Fruit fly (Drosophila melanogaster): Measurements from ENCODE around the gene htl.

htl gene

DNA sequence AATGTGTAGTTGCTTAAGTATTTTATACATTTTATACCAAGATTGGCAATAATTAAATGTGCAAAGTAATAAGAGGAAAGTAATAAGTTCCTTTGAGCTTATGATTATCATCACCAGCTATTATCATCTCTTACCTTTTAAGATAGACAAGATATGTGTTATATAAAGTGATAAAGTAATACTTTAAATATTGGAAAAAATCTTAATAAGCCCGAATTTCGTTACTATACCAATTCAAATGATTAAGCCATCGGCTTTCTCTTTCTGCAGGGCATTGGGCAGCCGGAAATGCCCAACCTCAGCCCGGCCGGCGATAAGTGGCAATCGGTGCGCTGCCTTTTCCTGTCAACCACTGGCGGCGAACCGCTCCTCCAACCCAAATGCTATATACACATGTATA lies 15.1 kb upstream of the htl start (continued):
- no peak for TF ChIP-seq CG6854 (GFP tag; optimal IDR thresholded peaks at IDR 0.05)
- TF ChIP-seq Ets96B (tag; optimal IDR thresholded peaks at IDR 0.05): no peak
- TF ChIP-seq Eip93F (GFP tag; optimal IDR thresholded peaks at IDR 0.05): no peak
- TF ChIP-seq Blimp-1 (GFP tag; optimal IDR thresholded peaks at IDR 0.05): no peak
- no peak for TF ChIP-seq Ets21C (GFP tag; optimal IDR thresholded peaks at IDR 0.05)
- TF ChIP-seq vri (GFP tag; optimal IDR thresholded peaks at IDR 0.05): no peak
- TF ChIP-seq Sox15 (GFP tag; optimal IDR thresholded peaks at IDR 0.05): no peak
- peak; percentile 12 for TF ChIP-seq OdsH (GFP tag; optimal IDR thresholded peaks at IDR 0.05)
- no peak for TF ChIP-seq CG6808 (GFP tag; optimal IDR thresholded peaks at IDR 0.05)
- TF ChIP-seq Eip75B (GFP tag; optimal IDR thresholded peaks at IDR 0.05): peak; percentile 26
- peak; percentile 6 for TF ChIP-seq fd59A (GFP tag; optimal IDR thresholded peaks at IDR 0.05)
- no peak for TF ChIP-seq spab (GFP tag; optimal IDR thresholded peaks at IDR 0.05)
- no peak for TF ChIP-seq CG11294 (GFP tag; IDR thresholded peaks at IDR 0.05)

DNA sequence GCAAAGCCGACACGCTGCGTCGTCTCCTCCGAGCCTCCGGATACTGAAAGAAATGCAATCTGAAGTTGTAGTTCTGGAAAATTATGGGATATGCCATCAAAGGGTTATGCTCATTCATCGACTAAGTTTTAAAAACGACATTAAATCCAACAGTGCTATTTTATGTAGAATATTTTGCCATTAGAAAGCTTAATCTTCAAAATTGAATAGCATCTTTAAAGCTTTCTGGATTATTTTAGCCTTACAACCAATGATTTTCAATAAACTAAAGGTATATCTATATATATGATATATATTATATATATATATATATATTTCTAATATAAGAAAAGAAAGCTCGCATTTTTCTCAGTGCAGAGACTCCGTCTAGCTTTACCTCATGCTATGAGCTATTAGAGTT lies 11.6 kb upstream of the htl start:
- TF ChIP-seq spab (GFP tag; optimal IDR thresholded peaks at IDR 0.05): no peak
- TF ChIP-seq CG10631 (GFP tag; optimal IDR thresholded peaks at IDR 0.05): peak; percentile 11
- TF ChIP-seq Gug (GFP tag; IDR thresholded peaks at IDR 0.05): no peak
- peak; percentile 52 for TF ChIP-seq Eip78C (GFP tag)
- peak; percentile 11 for TF ChIP-seq CG32006 (GFP tag; optimal IDR thresholded peaks at IDR 0.05)
- peak; percentile 6 for TF ChIP-seq Ets96B (tag; optimal IDR thresholded peaks at IDR 0.05)
- TF ChIP-seq CG1621 (tag; optimal IDR thresholded peaks at IDR 0.05): no peak

DNA sequence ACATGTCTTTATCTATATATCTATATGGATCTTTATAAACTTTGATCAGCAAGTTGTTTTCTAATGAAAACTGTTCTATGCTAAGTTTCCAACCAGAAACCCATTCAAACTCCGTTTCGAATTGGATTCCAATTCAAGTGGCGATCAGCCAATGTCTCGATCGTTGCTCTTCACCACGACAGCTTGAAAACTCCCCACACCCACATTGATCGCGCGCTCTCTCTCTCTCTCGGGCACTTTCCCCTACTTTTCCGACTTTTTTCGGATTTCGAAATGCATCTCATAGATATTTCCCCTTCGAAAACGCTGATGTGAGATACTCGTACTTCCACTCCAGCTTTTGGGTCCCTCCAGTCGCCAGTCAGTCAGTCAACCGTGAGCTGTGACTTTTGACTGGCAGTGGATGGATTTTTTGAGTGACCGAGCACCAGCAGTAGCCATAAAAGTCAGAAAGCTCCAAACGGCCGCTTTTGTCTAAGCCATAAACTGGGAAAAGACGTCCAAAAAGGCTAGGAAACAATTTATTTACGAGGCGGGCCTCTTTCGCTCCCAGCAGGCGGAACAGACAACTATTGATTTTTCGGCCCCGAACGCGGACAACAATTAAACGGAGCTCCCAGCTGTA lies 10.5 kb upstream of the htl start:
- no peak for TF ChIP-seq topi (GFP tag; optimal IDR thresholded peaks at IDR 0.05)
- TF ChIP-seq CG3032 (tag; optimal IDR thresholded peaks at IDR 0.05): no peak
- TF ChIP-seq eg (GFP tag; IDR thresholded peaks at IDR 0.05): no peak
- TF ChIP-seq OdsH (GFP tag; optimal IDR thresholded peaks at IDR 0.05): no peak

DNA sequence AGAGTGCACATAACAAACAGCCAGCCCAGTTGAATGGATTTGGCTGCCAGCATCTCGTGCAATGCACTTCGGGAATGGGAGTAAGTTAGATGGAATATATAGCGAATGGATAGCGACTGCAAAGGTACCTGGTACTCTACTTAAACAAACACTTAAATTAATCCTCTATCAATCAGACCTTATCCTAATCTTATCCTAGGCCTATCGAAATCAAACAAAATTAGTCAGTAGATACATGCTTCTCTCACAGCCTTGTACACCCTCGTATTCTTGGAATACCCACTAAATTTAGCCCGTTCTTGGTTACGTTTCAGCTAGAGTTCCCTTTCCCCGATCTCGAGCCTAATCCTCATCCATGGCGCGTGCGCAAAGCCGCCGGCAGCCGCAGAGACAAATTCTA lies 7.8 kb upstream of the htl start:
- TF ChIP-seq svp (GFP tag) (no peak), vri (GFP tag; optimal IDR thresholded peaks at IDR 0.05) (no peak), Eip78C (GFP tag) (no peak), CG6276 (GFP tag; optimal IDR thresholded peaks at IDR 0.05) (no peak), Eip93F (GFP tag; optimal IDR thresholded peaks at IDR 0.05) (no peak), Gug (GFP tag; IDR thresholded peaks at IDR 0.05) (no peak), CG8119 (GFP tag; IDR thresholded peaks at IDR 0.05) (peak; percentile 36; the same call in 1 of the 3 replicates), pdm3 (GFP tag; optimal IDR thresholded peaks at IDR 0.05) (no peak), CG15336 (GFP tag; IDR thresholded peaks at IDR 0.05) (0 out of 2 replicates have a peak, but pooled peaks have one; percentile 23), CG6163 (GFP tag; IDR thresholded peaks at IDR 0.05) (no peak), Ets21C (GFP tag; optimal IDR thresholded peaks at IDR 0.05) (no peak), CG11902 (GFP tag; optimal IDR thresholded peaks at IDR 0.05) (no peak), CG31627 (GFP tag; optimal IDR thresholded peaks at IDR 0.05) (no peak), spab (GFP tag; optimal IDR thresholded peaks at IDR 0.05) (no peak), CG32006 (GFP tag; optimal IDR thresholded peaks at IDR 0.05) (no peak), CG6808 (GFP tag; optimal IDR thresholded peaks at IDR 0.05) (no peak), CG4318 (GFP tag; optimal IDR thresholded peaks at IDR 0.05) (no peak), eg (GFP tag; IDR thresholded peaks at IDR 0.05) (0 out of 3 replicates have a peak, but pooled peaks have one; percentile 8), CG3032 (tag; optimal IDR thresholded peaks at IDR 0.05) (no peak), Sox102F (GFP tag; optimal IDR thresholded peaks at IDR 0.05) (no peak), cyc (GFP tag; optimal IDR thresholded peaks at IDR 0.05) (no peak), OdsH (GFP tag; optimal IDR thresholded peaks at IDR 0.05) (no peak), Sox15 (GFP tag; optimal IDR thresholded peaks at IDR 0.05) (no peak), CG11762 (GFP tag; optimal IDR thresholded peaks at IDR 0.05; ENCODE audit: insufficient read depth) (no peak), CG7368 (GFP tag; optimal IDR thresholded peaks at IDR 0.05) (no peak)

Data from whole organism, prepupa.